Worm (Caenorhabditis elegans): ENCODE data around the gene clc-3.

Gene clc-3

ce11 chrX:3347904-3348441 lies 26.6 kb downstream of the clc-3 start, which contains the start of gene ZK816.3 (continued):
- TF ChIP-seq F26F4.8 (GFP tag; conservative IDR thresholded peaks at IDR 0.05) (0 out of 2 replicates have a peak, but pooled peaks have one; percentile 37), unc-130 (GFP tag; optimal IDR thresholded peaks at IDR 0.05) (peak; percentile 20), nhr-6 (tag; optimal IDR thresholded peaks at IDR 0.05) (no peak), nhr-25 (tag; optimal IDR thresholded peaks at IDR 0.05; ENCODE audit: borderline replicate concordance, insufficient read depth) (no peak), T26A8.4 (GFP tag; IDR thresholded peaks at IDR 0.05) (peak; percentile 32; the same call in 1 of the 2 replicates), D1046.2 (GFP tag; IDR thresholded peaks at IDR 0.05) (no peak), nhr-48 (tag; optimal IDR thresholded peaks at IDR 0.05) (no peak), unc-62 (GFP tag; optimal IDR thresholded peaks at IDR 0.05 in 1 of 2) (peak in 1 of 2 experiments; percentile 9), unc-62 (tag; optimal IDR thresholded peaks at IDR 0.05) (no peak), nhr-102 (tag; optimal IDR thresholded peaks at IDR 0.05) (no peak), Y5F2A.4 (GFP tag; optimal IDR thresholded peaks at IDR 0.05) (peak; percentile 5), lsy-2 (tag; optimal IDR thresholded peaks at IDR 0.05) (no peak), tra-1 (GFP tag; IDR thresholded peaks at IDR 0.05) (peak; percentile 54; the same call in 1 of the 2 replicates), pqm-1 (tag; optimal IDR thresholded peaks at IDR 0.05) (no peak), mdl-1 (tag; optimal IDR thresholded peaks at IDR 0.05) (no peak), jun-1 (tag; optimal IDR thresholded peaks at IDR 0.05) (no peak), saeg-2 (GFP tag; IDR thresholded peaks at IDR 0.05) (0 out of 2 replicates have a peak, but pooled peaks have one; percentile 58), dmd-8 (GFP tag; IDR thresholded peaks at IDR 0.05) (peak; percentile 65; the same call in 1 of the 2 replicates), php-3 (GFP tag; IDR thresholded peaks at IDR 0.05) (no peak), egl-27 (tag; optimal IDR thresholded peaks at IDR 0.05) (no peak), daf-12 (tag; optimal IDR thresholded peaks at IDR 0.05) (no peak), ceh-20 (GFP tag; IDR thresholded peaks at IDR 0.05) (no peak), Y105C5A.15 (GFP tag; IDR thresholded peaks at IDR 0.05) (0 out of 2 replicates have a peak, but pooled peaks have one; percentile 57), F10B5.3 (tag; optimal IDR thresholded peaks at IDR 0.05) (no peak), lin-15B (tag; optimal IDR thresholded peaks at IDR 0.05) (no peak), zag-1 (tag; optimal IDR thresholded peaks at IDR 0.05) (no peak), snpc-4 (tag; optimal IDR thresholded peaks at IDR 0.05) (no peak)

- TF ChIP-seq madf-9 (GFP tag; conservative IDR thresholded peaks at IDR 0.05), result no peak
- TF ChIP-seq mdl-1 (tag; optimal IDR thresholded peaks at IDR 0.05), result no peak
- TF ChIP-seq pha-4 (GFP tag; IDR thresholded peaks at IDR 0.05), result no peak
- no peak for TF ChIP-seq pha-4 (tag; optimal IDR thresholded peaks at IDR 0.05)
- no peak for TF ChIP-seq fos-1 (tag; optimal IDR thresholded peaks at IDR 0.05)
- TF ChIP-seq unc-130 (GFP tag; optimal IDR thresholded peaks at IDR 0.05), result no peak
- TF ChIP-seq hlh-30 (tag; optimal IDR thresholded peaks at IDR 0.05; ENCODE audit: insufficient read depth), result peak; percentile 50
- TF ChIP-seq mdt-29 (GFP tag; IDR thresholded peaks at IDR 0.05), result no peak
These were observed 30.8 kb downstream of the clc-3 start for ce11 chrX:3343620-3344197.

ce11 chrX:3339882-3340281 lies 34.7 kb downstream of the clc-3 start:
- TF ChIP-seq php-3 (GFP tag; IDR thresholded peaks at IDR 0.05) (no peak), zip-2 (tag; optimal IDR thresholded peaks at IDR 0.05) (no peak), ceh-20 (GFP tag; IDR thresholded peaks at IDR 0.05) (no peak), zag-1 (tag; optimal IDR thresholded peaks at IDR 0.05) (no peak), Y5F2A.4 (GFP tag; optimal IDR thresholded peaks at IDR 0.05) (no peak), egl-43 (GFP tag; IDR thresholded peaks at IDR 0.05) (no peak), ceh-62 (tag; optimal IDR thresholded peaks at IDR 0.05) (no peak), lin-39 (tag; optimal IDR thresholded peaks at IDR 0.05) (no peak), R02D3.7 (tag; optimal IDR thresholded peaks at IDR 0.05) (no peak), egl-27 (tag; optimal IDR thresholded peaks at IDR 0.05) (no peak), gei-8 (GFP tag; optimal IDR thresholded peaks at IDR 0.05) (no peak)
